Worm (Caenorhabditis elegans) whole organism, L2 larva: ENCODE measurements around the gene F16G10.1.

Experiments used
- C34F6.9 ChIP-seq: fragments of 150-350 bp; optimal IDR thresholded peaks from 2 replicates; lab custom pipeline; 2014; ENCODE audit warnings: missing biosample characterization, missing genetic modification characterization
- R02D3.7 ChIP-seq: fragments of 150-350 bp; optimal IDR thresholded peaks from 2 replicates; lab custom pipeline; 2014; ENCODE audit warnings: missing biosample characterization, missing genetic modification characterization
- Y55F3AM.14 ChIP-seq: fragments of 200-800 bp; sonication (Bioruptor generic); optimal IDR thresholded peaks from 2 replicates; lab custom pipeline; 2018; ENCODE audit warnings: mild to moderate bottlenecking, missing genetic modification characterization, missing compliant biosample characterization
- ZK546.5 ChIP-seq: sonication (generic microtip); optimal IDR thresholded peaks from 2 replicates; lab custom pipeline; 2017; ENCODE audit warnings: missing biosample characterization, missing genetic modification characterization
- alr-1 ChIP-seq: fragments of 150-350 bp; optimal IDR thresholded peaks from 2 replicates; lab custom pipeline; 2014; ENCODE audit warnings: missing biosample characterization, missing genetic modification characterization
- aly-2 ChIP-seq: fragments of 150-350 bp; optimal IDR thresholded peaks from 2 replicates; lab custom pipeline; 2014; ENCODE audit warnings: missing biosample characterization, missing genetic modification characterization
- ama-1 ChIP-seq: fragments of 150-350 bp; optimal IDR thresholded peaks from 2 replicates; lab custom pipeline; 2018; ENCODE audit warnings: inconsistent platforms
- ceh-82 ChIP-seq: fragments of 150-350 bp; optimal IDR thresholded peaks from 2 replicates; lab custom pipeline; 2014; ENCODE audit warnings: missing biosample characterization, missing genetic modification characterization
- dmd-4 ChIP-seq: sonication (generic microtip); optimal IDR thresholded peaks from 2 replicates; lab custom pipeline; 2017; ENCODE audit warnings: missing biosample characterization, missing genetic modification characterization
- egl-27 ChIP-seq: sonication (generic microtip); optimal IDR thresholded peaks from 3 replicates; lab custom pipeline; 2017; ENCODE audit warnings: missing biosample characterization, missing genetic modification reagents, missing genetic modification characterization
- elt-1 ChIP-seq: fragments of 150-350 bp; optimal IDR thresholded peaks from 2 replicates; lab custom pipeline; 2014; ENCODE audit warnings: missing biosample characterization, missing genetic modification characterization
- elt-3 ChIP-seq: sonication (generic microtip); optimal IDR thresholded peaks from 2 replicates; lab custom pipeline; 2017; ENCODE audit warnings: missing biosample characterization, missing genetic modification characterization
- gmeb-1 ChIP-seq: fragments of 150-350 bp; optimal IDR thresholded peaks from 2 replicates; lab custom pipeline; 2014; ENCODE audit warnings: missing biosample characterization, missing genetic modification characterization
- lin-11 ChIP-seq: fragments of 150-350 bp; sonication (generic microtip); optimal IDR thresholded peaks from 2 replicates; lab custom pipeline; 2014; ENCODE audit warnings: missing biosample characterization, missing genetic modification characterization, inconsistent platforms, mixed read lengths
- lin-13 ChIP-seq: fragments of 150-350 bp; optimal IDR thresholded peaks from 2 replicates; lab custom pipeline; 2014; ENCODE audit warnings: missing biosample characterization, missing genetic modification reagents, missing genetic modification characterization
- lin-39 ChIP-seq: fragments of 150-350 bp; optimal IDR thresholded peaks from 2 replicates; lab custom pipeline; 2014; ENCODE audit warnings: missing biosample characterization, missing genetic modification reagents, missing genetic modification characterization
- lsy-2 ChIP-seq, 2 experiments: fragments of 150-350 bp in 1 of 2; sonication (generic microtip) in 1 of 2; optimal IDR thresholded peaks; 2 replicates each; lab custom pipeline; 2014 to 2017; ENCODE audit warnings: missing biosample characterization in 2 of 2, missing genetic modification characterization in 2 of 2
- mab-5 ChIP-seq: fragments of 150-350 bp; optimal IDR thresholded peaks from 2 replicates; lab custom pipeline; 2014; ENCODE audit warnings: missing biosample characterization, missing genetic modification characterization
- mdl-1 ChIP-seq, 2 experiments: fragments of 150-350 bp in 1 of 2; sonication (generic microtip) in 1 of 2; optimal IDR thresholded peaks; 2 replicates each; lab custom pipeline; 2017; ENCODE audit warnings: missing biosample characterization in 2 of 2, missing genetic modification characterization in 2 of 2
- nhr-10 ChIP-seq: sonication (generic microtip); optimal IDR thresholded peaks from 2 replicates; lab custom pipeline; 2017; ENCODE audit warnings: missing biosample characterization, missing genetic modification characterization
- nhr-11 ChIP-seq: fragments of 150-350 bp; optimal IDR thresholded peaks from 2 replicates; lab custom pipeline; 2014; ENCODE audit warnings: missing biosample characterization, missing genetic modification characterization
- nhr-12 ChIP-seq: fragments of 150-350 bp; optimal IDR thresholded peaks from 2 replicates; lab custom pipeline; 2014; ENCODE audit warnings: missing biosample characterization, missing genetic modification characterization
- nhr-129 ChIP-seq: fragments of 150-350 bp; optimal IDR thresholded peaks from 2 replicates; lab custom pipeline; 2014; ENCODE audit warnings: missing biosample characterization, missing genetic modification characterization
- nhr-21 ChIP-seq: fragments of 150-350 bp; optimal IDR thresholded peaks from 2 replicates; lab custom pipeline; 2014; ENCODE audit warnings: missing biosample characterization, missing genetic modification characterization
- nhr-23 ChIP-seq: fragments of 150-350 bp; optimal IDR thresholded peaks from 2 replicates; lab custom pipeline; 2014; ENCODE audit warnings: missing biosample characterization, missing genetic modification reagents, missing genetic modification characterization
- nhr-237 ChIP-seq: fragments of 150-350 bp; optimal IDR thresholded peaks from 2 replicates; lab custom pipeline; 2014; ENCODE audit warnings: missing biosample characterization, missing genetic modification characterization
- nhr-6 ChIP-seq: fragments of 150-350 bp; optimal IDR thresholded peaks from 2 replicates; lab custom pipeline; 2014; ENCODE audit warnings: missing biosample characterization, missing genetic modification characterization
- nhr-77 ChIP-seq: fragments of 150-350 bp; optimal IDR thresholded peaks from 2 replicates; lab custom pipeline; 2014; ENCODE audit warnings: missing biosample characterization, missing genetic modification characterization
- peb-1 ChIP-seq: fragments of 150-350 bp; optimal IDR thresholded peaks from 2 replicates; lab custom pipeline; 2014; ENCODE audit warnings: missing biosample characterization, missing genetic modification characterization
- sma-3 ChIP-seq: sonication (generic microtip); optimal IDR thresholded peaks from 2 replicates; lab custom pipeline; 2016; ENCODE audit warnings: missing genetic modification reagents, missing genetic modification characterization, missing compliant biosample characterization
- snpc-4 ChIP-seq: fragments of 150-350 bp; optimal IDR thresholded peaks from 2 replicates; lab custom pipeline; 2014; ENCODE audit warnings: missing biosample characterization, missing genetic modification characterization
- unc-39 ChIP-seq: fragments of 150-350 bp; optimal IDR thresholded peaks from 2 replicates; lab custom pipeline; 2014; ENCODE audit warnings: missing biosample characterization, missing genetic modification characterization
- unc-62 ChIP-seq: fragments of 150-350 bp; optimal IDR thresholded peaks from 2 replicates; lab custom pipeline; 2014; ENCODE audit warnings: missing biosample characterization, missing genetic modification reagents, missing genetic modification characterization
- zag-1 ChIP-seq: fragments of 150-350 bp; optimal IDR thresholded peaks from 2 replicates; lab custom pipeline; 2014; ENCODE audit warnings: missing biosample characterization, missing genetic modification characterization
- ztf-1 ChIP-seq: fragments of 200-800 bp; sonication (Bioruptor generic); conservative IDR thresholded peaks from 2 replicates; pipeline ENCODE4 v1.3.6; 2022; ENCODE audit warnings: missing genetic modification characterization, missing compliant biosample characterization
- ztf-4 ChIP-seq: fragments of 150-350 bp; optimal IDR thresholded peaks from 2 replicates; lab custom pipeline; 2014; ENCODE audit warnings: missing biosample characterization, missing genetic modification characterization

F16G10.1 gene

ce11 chrII:2442243-2442642 is 38.2 kb downstream of the F16G10.1 start (continued):
- TF ChIP-seq egl-27 (no peak), ztf-4 (tag; lab: Kevin White, UChicago) (no peak), lin-13 (peak; percentile 8), ztf-1 (no peak), lin-39 (tag; lab: Kevin White, UChicago) (no peak), nhr-12 (tag; lab: Kevin White, UChicago) (no peak), nhr-11 (tag; lab: Kevin White, UChicago) (no peak), unc-39 (no peak), R02D3.7 (tag; lab: Kevin White, UChicago) (no peak), nhr-129 (tag; lab: Kevin White, UChicago) (no peak), mab-5 (tag; lab: Kevin White, UChicago) (no peak), dmd-4 (no peak), nhr-237 (tag; lab: Kevin White, UChicago) (no peak), alr-1 (tag; lab: Kevin White, UChicago) (no peak), ceh-82 (no peak), elt-1 (no peak), snpc-4 (no peak), ZK546.5 (tag; lab: Kevin White, UChicago) (no peak)

ce11 chrII:2442979-2443378 is 38.9 kb downstream of the F16G10.1 start, which contains the start of gene vab-19:
Gene vab-19, plus strand, starts transcription at chrII:2443279.
- TF ChIP-seq nhr-11 (tag; lab: Kevin White, UChicago) (no peak), peb-1 (tag; lab: Kevin White, UChicago) (no peak), lsy-2 (tag; optimal IDR thresholded peaks at IDR 0.05; lab: Kevin White, UChicago) (no peak), sma-3 (no peak), nhr-23 (no peak), mab-5 (tag; lab: Kevin White, UChicago) (no peak), nhr-12 (tag; lab: Kevin White, UChicago) (no peak), nhr-129 (tag; lab: Kevin White, UChicago) (no peak), alr-1 (tag; lab: Kevin White, UChicago) (no peak), ztf-1 (no peak), mdl-1 (tag; optimal IDR thresholded peaks at IDR 0.05; lab: Kevin White, UChicago) (no peak), nhr-237 (tag; lab: Kevin White, UChicago) (no peak), ama-1 (lab: Kevin White, UChicago) (no peak), lin-11 (tag; lab: Kevin White, UChicago) (no peak), nhr-21 (tag; lab: Kevin White, UChicago) (no peak), nhr-77 (tag; lab: Kevin White, UChicago) (no peak)
- TF ChIP-seq, all 48 proteins: peak for 0

- TF ChIP-seq lin-11 (tag; lab: Kevin White, UChicago) = no peak
- TF ChIP-seq ceh-82 = no peak
- no peak for TF ChIP-seq nhr-77 (tag; lab: Kevin White, UChicago)
These were observed 41.1 kb downstream of the F16G10.1 start for ce11 chrII:2445164-2445563.

- TF ChIP-seq nhr-10 (tag; lab: Kevin White, UChicago) = no peak
- TF ChIP-seq peb-1 (tag; lab: Kevin White, UChicago) = no peak
- no peak for TF ChIP-seq nhr-12 (tag; lab: Kevin White, UChicago)
- TF ChIP-seq lsy-2 (tag; optimal IDR thresholded peaks at IDR 0.05; lab: Kevin White, UChicago) = no peak
- no peak for TF ChIP-seq nhr-6 (tag; lab: Kevin White, UChicago)
- TF ChIP-seq alr-1 (tag; lab: Kevin White, UChicago) = no peak
- TF ChIP-seq ama-1 (lab: Kevin White, UChicago) = no peak
- no peak for TF ChIP-seq egl-27
- no peak for TF ChIP-seq ZK546.5 (tag; lab: Kevin White, UChicago)
- no peak for TF ChIP-seq gmeb-1 (tag; lab: Kevin White, UChicago)
- no peak for TF ChIP-seq aly-2 (tag; lab: Kevin White, UChicago)
- TF ChIP-seq unc-62 (GFP tag; lab: Kevin White, UChicago) = no peak
- no peak for TF ChIP-seq C34F6.9 (tag; lab: Kevin White, UChicago)
- no peak for TF ChIP-seq elt-1
- TF ChIP-seq Y55F3AM.14 (GFP tag; lab: Kevin White, UChicago) = no peak
- TF ChIP-seq ceh-82 = no peak
- TF ChIP-seq elt-3 (tag; lab: Kevin White, UChicago) = no peak
- TF ChIP-seq zag-1 (tag; lab: Kevin White, UChicago) = no peak
- TF ChIP-seq ztf-1 = no peak
- TF ChIP-seq lin-11 (tag; lab: Kevin White, UChicago) = no peak
These were observed 42.6 kb downstream of the F16G10.1 start for ce11 chrII:2446727-2447126.
